Worm (Caenorhabditis elegans): ENCODE data around the gene R02F2.8.

- TF ChIP-seq snpc-4 (tag; optimal IDR thresholded peaks at IDR 0.05): no peak
- TF ChIP-seq pha-4 (tag; optimal IDR thresholded peaks at IDR 0.05): no peak
- TF ChIP-seq elt-3 (tag; optimal IDR thresholded peaks at IDR 0.05): no peak
These were observed 17.1 kb downstream of the R02F2.8 start, which contains the start of gene R02F2.10 for ce11 chrIII:5478011-5478410.
